Worm (Caenorhabditis elegans) whole organism, late embryonic: ENCODE measurements around the gene arrd-23.
A peak's percentile ranks its signal among the peaks of the same experiment; 100 is the strongest.

Experiments used
- K02D7.2 ChIP-seq: sonication (generic microtip); optimal IDR thresholded peaks from 2 replicates; lab custom pipeline; 2017; ENCODE audit warnings: mild to moderate bottlenecking, missing genetic modification characterization, missing compliant biosample characterization
- T23F11.4 ChIP-seq: fragments of 200-800 bp; sonication (Bioruptor generic); optimal IDR thresholded peaks from 2 replicates; lab custom pipeline; 2018; ENCODE audit warnings: mild to moderate bottlenecking, missing genetic modification characterization, missing compliant biosample characterization
- Y22D7AL.16 ChIP-seq: sonication (generic microtip); optimal IDR thresholded peaks from 2 replicates; lab custom pipeline; 2016; ENCODE audit warnings: missing genetic modification characterization, missing compliant biosample characterization
- ceh-14 ChIP-seq: sonication (generic microtip); optimal IDR thresholded peaks from 2 replicates; lab custom pipeline; 2016; ENCODE audit warnings: missing genotype, missing genetic modification characterization, missing compliant biosample characterization
- ceh-2 ChIP-seq: sonication (generic microtip); optimal IDR thresholded peaks from 2 replicates; lab custom pipeline; 2016; ENCODE audit warnings: missing genotype, missing genetic modification characterization, missing compliant biosample characterization
- ceh-24 ChIP-seq: sonication (generic microtip); optimal IDR thresholded peaks from 2 replicates; lab custom pipeline; 2016; ENCODE audit warnings: mild to moderate bottlenecking, missing genetic modification characterization, missing compliant biosample characterization
- ceh-30 ChIP-seq: fragments of 150-350 bp; optimal IDR thresholded peaks from 2 replicates; lab custom pipeline; 2014; ENCODE audit warnings: missing biosample characterization, missing genetic modification characterization
- ceh-48 ChIP-seq: sonication (generic microtip); optimal IDR thresholded peaks from 2 replicates; lab custom pipeline; 2016; ENCODE audit warnings: missing genetic modification characterization, inconsistent platforms, missing compliant biosample characterization
- dmd-4 ChIP-seq: sonication (generic microtip); optimal IDR thresholded peaks from 2 replicates; lab custom pipeline; 2016; ENCODE audit warnings: borderline replicate concordance, missing genetic modification characterization, missing compliant biosample characterization
- elt-2 ChIP-seq: sonication (generic microtip); optimal IDR thresholded peaks from 2 replicates; lab custom pipeline; 2016; ENCODE audit warnings: missing genetic modification reagents, missing genetic modification characterization, missing compliant biosample characterization
- elt-4 ChIP-seq: sonication (generic microtip); optimal IDR thresholded peaks from 2 replicates; lab custom pipeline; 2016; ENCODE audit warnings: missing genetic modification characterization, missing compliant biosample characterization
- fkh-10 ChIP-seq: fragments of 150-350 bp; optimal IDR thresholded peaks from 2 replicates; lab custom pipeline; 2014; ENCODE audit warnings: missing biosample characterization, missing genetic modification reagents, missing genetic modification characterization
- fkh-6 ChIP-seq: sonication (generic microtip); optimal IDR thresholded peaks from 2 replicates; lab custom pipeline; 2016; ENCODE audit warnings: missing genetic modification characterization, missing compliant biosample characterization
- gmeb-2 ChIP-seq: sonication (generic microtip); optimal IDR thresholded peaks from 2 replicates; lab custom pipeline; 2016; ENCODE audit warnings: missing genetic modification characterization, inconsistent platforms, missing compliant biosample characterization
- hlh-30 ChIP-seq: sonication (generic microtip); optimal IDR thresholded peaks from 2 replicates; lab custom pipeline; 2017; ENCODE audit warnings: antibody characterized with exemption, missing genetic modification characterization, missing compliant biosample characterization; ENCODE audit not compliant: insufficient read depth
- hlh-6 ChIP-seq: sonication (generic microtip); optimal IDR thresholded peaks from 2 replicates; lab custom pipeline; 2016; ENCODE audit warnings: missing genotype, missing genetic modification characterization, missing compliant biosample characterization
- hlh-8 ChIP-seq: sonication (generic microtip); optimal IDR thresholded peaks from 2 replicates; lab custom pipeline; 2016; ENCODE audit warnings: missing genotype, missing genetic modification characterization, missing compliant biosample characterization
- madf-2 ChIP-seq: sonication (generic microtip); optimal IDR thresholded peaks from 2 replicates; lab custom pipeline; 2017; ENCODE audit warnings: missing genetic modification characterization, missing compliant biosample characterization
- nhr-11 ChIP-seq: fragments of 150-350 bp; optimal IDR thresholded peaks from 2 replicates; lab custom pipeline; 2014; ENCODE audit warnings: missing biosample characterization, missing genetic modification characterization
- npax-4 ChIP-seq: sonication (generic microtip); optimal IDR thresholded peaks from 2 replicates; lab custom pipeline; 2016; ENCODE audit warnings: missing genetic modification characterization, missing compliant biosample characterization
- odd-2 ChIP-seq: sonication (generic microtip); optimal IDR thresholded peaks from 2 replicates; lab custom pipeline; 2017; ENCODE audit warnings: antibody characterized with exemption, mild to moderate bottlenecking, missing genetic modification characterization, missing compliant biosample characterization
- pat-9 ChIP-seq: fragments of 200-800 bp; sonication (Bioruptor generic); optimal IDR thresholded peaks from 2 replicates; lab custom pipeline; 2018; ENCODE audit warnings: mild to moderate bottlenecking, missing genetic modification characterization, moderate library complexity, missing compliant biosample characterization
- pax-1 ChIP-seq: fragments of 150-350 bp; optimal IDR thresholded peaks from 2 replicates; lab custom pipeline; 2014; ENCODE audit warnings: missing biosample characterization, missing genetic modification characterization
- pqm-1 ChIP-seq: sonication (generic microtip); optimal IDR thresholded peaks from 2 replicates; lab custom pipeline; 2016; ENCODE audit warnings: missing genetic modification characterization, missing compliant biosample characterization
- pros-1 ChIP-seq: fragments of 150-350 bp; optimal IDR thresholded peaks from 2 replicates; lab custom pipeline; 2014; ENCODE audit warnings: missing biosample characterization, missing genetic modification reagents, missing genetic modification characterization
- rnt-1 ChIP-seq: sonication (generic microtip); optimal IDR thresholded peaks from 2 replicates; lab custom pipeline; 2016; ENCODE audit warnings: missing genetic modification characterization, missing compliant biosample characterization
- tbx-7 ChIP-seq: sonication (generic microtip); optimal IDR thresholded peaks from 2 replicates; lab custom pipeline; 2016; ENCODE audit warnings: missing genotype, missing genetic modification characterization, missing compliant biosample characterization
- unc-42 ChIP-seq: sonication (generic microtip); optimal IDR thresholded peaks from 2 replicates; lab custom pipeline; 2016; ENCODE audit warnings: missing genotype, missing genetic modification characterization, missing compliant biosample characterization
- zip-5 ChIP-seq: sonication (generic microtip); optimal IDR thresholded peaks from 2 replicates; lab custom pipeline; 2016; ENCODE audit warnings: missing genetic modification characterization, missing compliant biosample characterization
- ztf-16 ChIP-seq: sonication (generic microtip); optimal IDR thresholded peaks from 2 replicates; lab custom pipeline; 2017; ENCODE audit warnings: missing genetic modification characterization, missing compliant biosample characterization

The arrd-23 gene

DNA sequence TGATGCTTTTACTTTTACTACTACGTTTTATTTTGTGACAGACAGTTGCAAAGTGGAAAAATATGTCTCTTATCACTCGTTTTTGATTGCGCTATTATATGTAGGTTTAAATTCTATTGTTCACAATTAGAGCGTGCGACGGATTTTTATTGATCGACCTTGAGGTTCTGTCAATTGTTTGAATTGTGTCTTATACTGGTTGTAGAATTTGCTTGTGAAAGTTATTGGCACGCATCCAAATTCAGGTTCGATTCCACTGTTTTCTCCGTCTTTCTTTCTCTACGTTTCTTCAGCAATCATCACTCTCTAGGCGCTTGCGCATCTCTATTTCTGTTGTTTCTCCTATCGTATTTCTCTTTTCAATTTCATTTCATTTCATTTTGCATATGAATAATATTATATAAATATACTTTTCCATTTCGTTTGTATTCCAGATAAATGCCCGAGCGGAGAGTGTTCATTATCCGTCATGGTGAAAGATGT is 7.9 kb downstream of the arrd-23 start, which contains the start of gene T07F12.1:
Gene T07F12.1, plus strand, starts transcription at position 433 of the 483 bp plus-strand sequence.
- TF ChIP-seq fkh-10 (no peak), tbx-7 (no peak), odd-2 (tag; lab: Kevin White, UChicago) (no peak), nhr-11 (no peak), ceh-2 (no peak)

DNA sequence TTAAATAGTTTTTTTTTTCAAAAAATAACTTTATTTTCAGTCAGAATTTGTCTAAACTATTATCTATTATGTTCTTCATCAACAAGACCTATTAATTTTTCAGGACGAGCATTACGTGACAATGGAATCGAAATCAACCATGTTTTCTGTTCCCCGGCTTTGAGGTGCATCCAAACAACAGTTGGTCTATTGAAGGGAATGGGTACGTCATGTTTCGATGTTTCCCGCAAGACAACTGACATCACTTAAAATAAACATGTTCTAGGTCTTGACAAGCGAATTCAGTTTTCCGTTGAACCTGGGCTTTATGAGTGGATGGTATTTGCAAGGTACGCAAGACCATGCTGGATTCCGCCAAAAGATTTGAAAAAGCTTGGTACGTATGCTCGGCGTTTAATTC is 9.5 kb downstream of the arrd-23 start:
- TF ChIP-seq madf-2 (tag; lab: Kevin White, UChicago) (no peak), tbx-7 (no peak)
- TF ChIP-seq, all 69 proteins: peak for 0

DNA sequence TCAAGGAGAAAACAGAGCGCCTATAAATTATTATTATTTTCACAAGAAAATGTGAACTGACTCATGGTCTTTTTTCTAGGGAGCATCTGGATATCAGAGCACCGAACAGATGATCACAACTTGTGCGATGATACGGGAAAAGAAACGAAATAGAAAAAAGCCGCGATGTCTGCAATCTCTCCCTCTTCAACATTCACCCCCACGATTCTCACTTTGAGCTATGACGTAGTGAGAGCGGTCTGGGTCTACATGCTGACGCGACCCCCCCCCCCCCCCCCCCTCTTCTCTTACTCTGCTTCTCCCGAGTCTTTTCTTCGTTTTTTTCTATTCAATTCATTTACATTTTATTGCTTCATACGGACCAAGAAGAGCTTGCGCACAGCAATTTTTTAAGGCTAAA is 13.9 kb downstream of the arrd-23 start:
- TF ChIP-seq pat-9, result no peak

DNA sequence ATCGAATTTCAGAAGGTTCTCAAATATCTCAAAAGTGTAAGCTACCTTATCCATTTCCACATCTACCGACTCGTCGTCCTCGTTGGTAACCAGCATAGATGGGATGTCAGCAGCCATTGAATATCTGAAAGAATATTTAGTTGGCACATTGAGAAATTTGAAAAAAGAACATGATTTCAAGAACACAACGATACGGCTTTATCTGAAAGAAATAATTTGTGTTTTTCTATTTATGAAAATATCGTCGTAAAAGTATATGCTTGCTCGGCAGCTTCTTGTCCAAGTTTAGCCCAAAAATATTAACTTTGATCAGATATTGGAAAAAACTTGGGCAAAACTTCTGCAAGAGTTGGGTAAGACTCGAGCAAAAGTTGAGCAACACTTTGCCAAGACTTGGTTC is 14.9 kb downstream of the arrd-23 start, which contains the start of gene T07F12.4:
Gene T07F12.4, minus strand, starts transcription at position 130 of the 400 bp plus-strand sequence.
- no peak for TF ChIP-seq hlh-8
- no peak for TF ChIP-seq ceh-2
- TF ChIP-seq, all 69 proteins: peak for 0

DNA sequence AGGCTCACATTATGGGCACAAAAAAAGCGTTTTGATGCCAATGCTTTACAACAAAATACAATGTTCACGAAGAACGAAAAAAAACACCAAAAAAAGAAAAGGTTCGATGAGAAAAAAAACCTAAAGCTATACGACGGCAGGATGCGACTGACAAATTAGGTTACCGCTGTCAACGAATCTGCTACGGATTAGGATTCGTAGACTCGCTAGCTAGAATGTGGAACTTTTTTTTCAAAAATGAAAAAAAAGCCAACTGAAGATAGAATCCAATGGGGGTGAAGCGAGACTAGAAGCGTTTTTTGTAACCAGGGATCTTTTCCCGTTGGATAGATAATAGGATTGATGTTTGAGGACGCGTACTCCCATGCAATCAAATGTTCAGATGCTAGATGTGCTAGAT is 16.2 kb downstream of the arrd-23 start:
- peak; percentile 76 for TF ChIP-seq unc-42
- no peak for TF ChIP-seq madf-2 (tag; lab: Kevin White, UChicago)

DNA sequence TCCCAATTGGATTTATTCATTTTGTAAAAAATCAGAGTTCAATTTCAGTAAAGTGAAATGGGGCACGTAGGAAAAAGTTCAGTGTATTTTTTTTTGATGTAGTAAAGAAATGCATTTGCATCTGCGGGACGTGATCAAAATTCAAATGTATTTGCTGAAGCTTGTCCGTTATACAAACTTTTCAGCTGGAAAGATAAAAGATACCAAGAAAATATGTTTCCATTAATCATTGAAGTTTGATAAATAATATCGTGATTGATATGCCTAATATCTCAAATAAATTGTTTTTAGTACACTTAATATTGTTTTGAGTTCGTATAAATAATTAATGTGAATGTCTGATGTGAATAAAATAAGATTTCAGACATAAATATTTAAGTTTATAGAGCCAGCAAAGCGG is 16.6 kb downstream of the arrd-23 start:
- peak; percentile 34 for TF ChIP-seq unc-42
- TF ChIP-seq fkh-6 (tag; lab: Kevin White, UChicago), result no peak
- TF ChIP-seq npax-4 (tag; lab: Kevin White, UChicago), result no peak

DNA sequence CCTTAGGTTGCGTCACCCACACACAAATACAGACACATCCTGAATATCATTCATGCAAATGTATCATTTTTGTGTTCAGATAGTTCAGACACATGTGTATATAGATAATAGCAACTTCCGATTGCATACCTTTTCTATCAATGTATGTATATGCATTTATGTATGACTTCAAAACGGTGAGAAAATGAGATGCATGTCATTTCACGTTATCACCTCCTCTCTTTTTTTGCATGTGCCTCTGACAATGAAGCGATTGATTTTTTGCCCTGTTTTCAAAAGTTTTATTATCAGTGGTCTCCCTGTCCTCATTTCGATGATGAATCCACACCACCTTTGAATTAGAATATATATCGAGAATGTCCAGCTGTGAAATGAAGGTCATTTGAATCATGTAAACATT is 20.1 kb downstream of the arrd-23 start, which contains the start of gene K05B2.2:
Gene K05B2.2, plus strand, starts transcription at position 278 of the 400 bp plus-strand sequence.
- TF ChIP-seq pax-1 (tag; lab: Kevin White, UChicago) (no peak), hlh-6 (no peak), ceh-24 (tag; lab: Kevin White, UChicago) (no peak), Y22D7AL.16 (tag; lab: Kevin White, UChicago) (no peak), K02D7.2 (tag; lab: Kevin White, UChicago) (no peak), ceh-30 (tag; lab: Kevin White, UChicago) (no peak), pros-1 (tag; lab: Kevin White, UChicago) (no peak), rnt-1 (tag; lab: Kevin White, UChicago) (no peak)

DNA sequence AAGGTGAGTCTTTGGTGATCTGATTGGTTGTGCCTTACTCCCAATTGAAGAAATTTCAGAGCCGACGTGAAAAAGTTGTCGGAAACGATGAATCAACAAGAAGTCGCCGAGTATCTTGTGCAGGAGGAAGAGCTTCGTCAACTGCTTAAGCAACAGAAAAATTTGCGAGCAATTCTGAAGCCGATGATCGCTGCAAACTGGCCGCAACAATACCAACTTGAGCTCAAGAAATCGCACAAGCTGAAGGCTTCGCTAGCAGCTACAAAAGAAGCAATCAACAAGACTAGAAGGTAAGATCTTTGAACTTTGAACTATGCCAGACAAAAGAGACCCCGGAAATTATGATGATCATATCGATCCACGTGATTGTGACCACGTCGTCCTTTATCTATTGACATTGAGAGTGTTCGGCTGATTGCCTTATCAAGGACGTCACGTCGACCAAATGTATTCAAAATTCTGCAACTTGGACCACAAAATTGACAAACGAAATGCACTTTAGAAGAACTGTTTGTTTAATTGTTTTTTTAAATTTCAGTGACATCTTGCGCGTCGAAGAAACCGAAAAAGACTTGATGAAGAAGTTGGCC is 25.6 kb downstream of the arrd-23 start:
- TF ChIP-seq gmeb-2 (tag; lab: Kevin White, UChicago) (no peak), elt-2 (tag; lab: Kevin White, UChicago) (peak; percentile 68)

DNA sequence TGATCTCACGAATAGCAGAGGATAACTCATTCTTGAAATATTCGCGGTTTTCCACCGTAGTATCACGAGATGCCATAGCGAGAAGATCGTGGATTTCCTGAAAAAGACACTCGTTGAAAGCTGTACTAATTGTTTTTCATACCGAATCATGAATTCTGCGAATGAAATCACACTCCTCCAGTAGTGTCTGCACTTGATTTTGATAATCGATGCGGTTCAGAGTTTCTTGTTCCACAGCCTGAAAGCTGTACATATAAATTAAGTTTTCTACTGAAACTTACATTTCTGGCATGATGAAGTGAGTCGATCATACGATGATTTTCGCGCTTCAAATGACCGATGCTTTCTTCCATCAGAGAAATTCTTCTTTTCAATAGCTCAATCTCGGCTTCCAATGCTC is 28.7 kb downstream of the arrd-23 start:
- TF ChIP-seq dmd-4 (no peak), pqm-1 (tag; lab: Kevin White, UChicago) (no peak), elt-4 (tag; lab: Kevin White, UChicago) (no peak), hlh-30 (tag; lab: Kevin White, UChicago) (no peak), madf-2 (tag; lab: Kevin White, UChicago) (no peak), zip-5 (tag; lab: Kevin White, UChicago) (no peak), hlh-8 (no peak), gmeb-2 (tag; lab: Kevin White, UChicago) (no peak), ceh-48 (no peak), T23F11.4 (GFP tag; lab: Kevin White, UChicago) (no peak), ztf-16 (tag; lab: Kevin White, UChicago) (no peak), ceh-14 (tag; lab: Kevin White, UChicago) (no peak)
- TF ChIP-seq, all 69 proteins: peak for 0
